Fruit fly (Drosophila melanogaster) whole organism, embryonic: ENCODE data around the gene Duox.

Experiments
- Atf6 ChIP-seq: fragments of 200-800 bp; sonication (Bioruptor generic); IDR thresholded peaks from 2 replicates; pipeline ENCODE4 v1.3.6; 2022; ENCODE audit warnings: missing biosample characterization, missing genetic modification characterization
- CG10267 ChIP-seq: fragments of 200-800 bp; sonication (Bioruptor generic); optimal IDR thresholded peaks from 2 replicates; lab custom pipeline; 2018; ENCODE audit warnings: missing biosample characterization, mild to moderate bottlenecking, missing genetic modification characterization, moderate library complexity
- CG10979 ChIP-seq: fragments of 200-800 bp; sonication (Bioruptor generic); optimal IDR thresholded peaks from 2 replicates; lab custom pipeline; 2018; ENCODE audit warnings: missing biosample characterization, mild to moderate bottlenecking, missing genetic modification characterization, moderate library complexity
- CG11560 ChIP-seq: fragments of 200-800 bp; sonication (Bioruptor generic); IDR thresholded peaks from 3 replicates; pipeline ENCODE4 v1.3.6; 2022; ENCODE audit warnings: missing biosample characterization, missing genetic modification characterization
- CG12236 ChIP-seq: fragments of 200-800 bp; sonication (Bioruptor generic); optimal IDR thresholded peaks from 2 replicates; lab custom pipeline; 2016; ENCODE audit warnings: missing biosample characterization, missing genetic modification characterization
- CG12769 ChIP-seq: fragments of 200-800 bp; sonication (Bioruptor generic); optimal IDR thresholded peaks from 2 replicates; lab custom pipeline; 2019; ENCODE audit warnings: missing biosample characterization, mild to moderate bottlenecking, missing genetic modification characterization, moderate library complexity
- CG15269 ChIP-seq: fragments of 200-800 bp; sonication (Bioruptor generic); optimal IDR thresholded peaks from 2 replicates; lab custom pipeline; 2018; ENCODE audit warnings: missing biosample characterization, mild to moderate bottlenecking, missing genetic modification characterization, moderate library complexity
- CG1602 ChIP-seq: fragments of 200-800 bp; sonication (Bioruptor generic); optimal IDR thresholded peaks from 3 replicates; lab custom pipeline; 2016; ENCODE audit warnings: missing biosample characterization, missing genetic modification characterization
- CG16813 ChIP-seq: fragments of 200-800 bp; sonication (Bioruptor generic); IDR thresholded peaks from 3 replicates; pipeline ENCODE4 v1.3.6; 2022; ENCODE audit warnings: missing biosample characterization, missing genetic modification characterization; ENCODE audit not compliant: partially characterized antibody
- CG17612 ChIP-seq: fragments of 200-800 bp; sonication (Bioruptor generic); IDR thresholded peaks from 2 replicates; pipeline ENCODE4 v1.3.6; 2022; ENCODE audit warnings: missing biosample characterization, missing genetic modification characterization
- CG17802 ChIP-seq: fragments of 200-800 bp; sonication (Bioruptor generic); optimal IDR thresholded peaks from 2 replicates; lab custom pipeline; 2018; ENCODE audit warnings: missing biosample characterization, mild to moderate bottlenecking, missing genetic modification characterization, moderate library complexity
- CG17829 ChIP-seq: fragments of 200-800 bp; optimal IDR thresholded peaks from 2 replicates; lab custom pipeline; 2019; ENCODE audit warnings: missing biosample characterization, mild to moderate bottlenecking, missing genetic modification characterization, moderate library complexity
- CG18262 ChIP-seq: fragments of 200-800 bp; optimal IDR thresholded peaks from 3 replicates; lab custom pipeline; 2019; ENCODE audit warnings: missing biosample characterization, mild to moderate bottlenecking, missing genetic modification characterization, moderate library complexity
- CG18599 ChIP-seq: fragments of 200-800 bp; sonication (Bioruptor generic); optimal IDR thresholded peaks from 3 replicates; lab custom pipeline; 2017; ENCODE audit warnings: missing biosample characterization, missing genetic modification characterization, mild to moderate bottlenecking, moderate library complexity, missing genetic modification reagents
- CG2889 ChIP-seq: fragments of 200-800 bp; sonication (Bioruptor generic); IDR thresholded peaks from 3 replicates; pipeline ENCODE4 v1.3.6; 2022; ENCODE audit warnings: missing biosample characterization, missing genetic modification characterization
- CG30020 ChIP-seq: fragments of 200-800 bp; optimal IDR thresholded peaks from 2 replicates; lab custom pipeline; 2019; ENCODE audit warnings: missing biosample characterization, mild to moderate bottlenecking, missing genetic modification characterization, moderate library complexity
- CG30403 ChIP-seq: fragments of 200-800 bp; sonication (Bioruptor generic); optimal IDR thresholded peaks from 3 replicates; lab custom pipeline; 2016; ENCODE audit warnings: missing biosample characterization, missing genetic modification characterization
- CG32767 ChIP-seq: fragments of 200-800 bp; sonication (Bioruptor generic); IDR thresholded peaks from 2 replicates; pipeline ENCODE4 v1.3.6; 2022; ENCODE audit warnings: missing biosample characterization, missing genetic modification characterization
- CG32772 ChIP-seq: fragments of 200-800 bp; sonication (Bioruptor generic); IDR thresholded peaks from 2 replicates; pipeline ENCODE4 v1.3.6; 2022; ENCODE audit warnings: missing biosample characterization, missing genetic modification characterization
- CG3995 ChIP-seq: fragments of 200-800 bp; sonication (Bioruptor generic); optimal IDR thresholded peaks from 3 replicates; lab custom pipeline; 2016; ENCODE audit warnings: missing biosample characterization, missing genetic modification characterization
- CG4282 ChIP-seq: fragments of 200-800 bp; sonication (Bioruptor generic); optimal IDR thresholded peaks from 2 replicates; lab custom pipeline; 2016; ENCODE audit warnings: missing biosample characterization, missing genetic modification characterization
- CG4360 ChIP-seq: fragments of 200-800 bp; sonication (Bioruptor generic); IDR thresholded peaks from 2 replicates; pipeline ENCODE4 v1.3.6; 2022; ENCODE audit warnings: missing biosample characterization, missing genetic modification characterization
- CG5180 ChIP-seq: fragments of 200-800 bp; sonication (Bioruptor generic); optimal IDR thresholded peaks from 3 replicates; lab custom pipeline; 2017; ENCODE audit warnings: missing biosample characterization, missing genetic modification characterization, mild to moderate bottlenecking, moderate library complexity, missing genetic modification reagents
- CG6272 ChIP-seq: fragments of 200-800 bp; sonication (Bioruptor generic); IDR thresholded peaks from 2 replicates; pipeline ENCODE4 v1.3.6; 2022; ENCODE audit warnings: missing biosample characterization, missing genetic modification characterization
- CG6854 ChIP-seq: fragments of 200-800 bp; sonication (Bioruptor generic); optimal IDR thresholded peaks from 3 replicates; lab custom pipeline; 2017; ENCODE audit warnings: missing biosample characterization, mild to moderate bottlenecking, missing genetic modification characterization
- Camta ChIP-seq: fragments of 200-800 bp; sonication (Bioruptor generic); optimal IDR thresholded peaks from 2 replicates; lab custom pipeline; 2016; ENCODE audit warnings: missing biosample characterization, missing genetic modification characterization
- Chrac-16 ChIP-seq: fragments of 200-800 bp; sonication (Bioruptor generic); optimal IDR thresholded peaks from 3 replicates; lab custom pipeline; 2016; ENCODE audit warnings: missing biosample characterization, missing genetic modification characterization
- E2f1 ChIP-seq: fragments of 200-800 bp; sonication (Bioruptor generic); IDR thresholded peaks from 2 replicates; pipeline ENCODE4 v1.3.6; 2022; ENCODE audit warnings: missing biosample characterization, missing genetic modification characterization
- Hand ChIP-seq: fragments of 200-800 bp; sonication (Bioruptor generic); optimal IDR thresholded peaks from 2 replicates; lab custom pipeline; 2017; ENCODE audit warnings: mild to moderate bottlenecking, missing biosample characterization, missing genetic modification reagents, missing genetic modification characterization
- Lim3 ChIP-seq: fragments of 200-800 bp; sonication (Bioruptor generic); IDR thresholded peaks from 2 replicates; pipeline ENCODE4 v1.3.6; 2022; ENCODE audit warnings: missing biosample characterization, missing genetic modification characterization
- MBD-R2 ChIP-seq: fragments of 200-800 bp; sonication (Bioruptor generic); IDR thresholded peaks from 2 replicates; pipeline ENCODE4 v1.3.6; 2022; ENCODE audit warnings: missing biosample characterization, missing genetic modification characterization
- NK7.1 ChIP-seq: fragments of 200-800 bp; sonication (Bioruptor generic); optimal IDR thresholded peaks from 3 replicates; lab custom pipeline; 2016; ENCODE audit warnings: missing biosample characterization, missing genetic modification characterization
- Rx ChIP-seq: fragments of 200-800 bp; sonication (Bioruptor generic); IDR thresholded peaks from 2 replicates; pipeline ENCODE4 v1.3.6; 2022; ENCODE audit warnings: missing biosample characterization, missing genetic modification characterization
- amos ChIP-seq: fragments of 200-800 bp; sonication (Bioruptor generic); IDR thresholded peaks from 2 replicates; pipeline ENCODE4 v1.3.6; 2022; ENCODE audit warnings: missing biosample characterization, missing genetic modification characterization; ENCODE audit not compliant: partially characterized antibody
- ase ChIP-seq: fragments of 200-800 bp; sonication (Bioruptor generic); IDR thresholded peaks from 3 replicates; pipeline ENCODE4 v1.3.6; 2022; ENCODE audit warnings: missing biosample characterization, missing genetic modification characterization
- ash1 ChIP-seq: fragments of 200-800 bp; sonication (Bioruptor generic); optimal IDR thresholded peaks from 2 replicates; lab custom pipeline; 2018; ENCODE audit warnings: missing biosample characterization, mild to moderate bottlenecking, missing genetic modification characterization
- cwo ChIP-seq: fragments of 200-800 bp; sonication (Bioruptor generic); optimal IDR thresholded peaks from 3 replicates; lab custom pipeline; 2017; ENCODE audit warnings: missing biosample characterization, missing genetic modification characterization, mild to moderate bottlenecking, moderate library complexity, missing genetic modification reagents
- danr ChIP-seq: fragments of 200-800 bp; sonication (Bioruptor generic); IDR thresholded peaks from 2 replicates; pipeline ENCODE4 v1.3.6; 2022; ENCODE audit warnings: missing biosample characterization, missing genetic modification characterization
- disco-r ChIP-seq: fragments of 200-800 bp; sonication (Bioruptor generic); optimal IDR thresholded peaks from 2 replicates; lab custom pipeline; 2016; ENCODE audit warnings: missing biosample characterization, missing genetic modification characterization
- dmrt99B ChIP-seq: fragments of 200-800 bp; sonication (Bioruptor generic); optimal IDR thresholded peaks from 2 replicates; lab custom pipeline; 2018; ENCODE audit warnings: missing biosample characterization, mild to moderate bottlenecking, missing genetic modification characterization, moderate library complexity
- exex ChIP-seq: fragments of 200-800 bp; sonication (Bioruptor generic); optimal IDR thresholded peaks from 4 replicates; lab custom pipeline; 2018; ENCODE audit warnings: missing biosample characterization, mild to moderate bottlenecking, missing genetic modification characterization, moderate library complexity
- ind ChIP-seq: fragments of 200-800 bp; sonication (Bioruptor generic); optimal IDR thresholded peaks from 3 replicates; lab custom pipeline; 2016; ENCODE audit warnings: missing biosample characterization, missing genetic modification characterization
- jing ChIP-seq: fragments of 200-800 bp; sonication (Bioruptor generic); optimal IDR thresholded peaks from 2 replicates; lab custom pipeline; 2018; ENCODE audit warnings: missing biosample characterization, mild to moderate bottlenecking, missing genetic modification characterization
- mld ChIP-seq: fragments of 200-800 bp; sonication (Bioruptor generic); IDR thresholded peaks from 3 replicates; pipeline ENCODE4 v1.3.6; 2022; ENCODE audit warnings: missing biosample characterization, missing genetic modification characterization; ENCODE audit not compliant: partially characterized antibody
- peb ChIP-seq: fragments of 200-800 bp; sonication (Bioruptor generic); IDR thresholded peaks from 2 replicates; pipeline ENCODE4 v1.3.6; 2022; ENCODE audit warnings: missing biosample characterization, missing genetic modification characterization
- psq ChIP-seq: fragments of 200-800 bp; sonication (Bioruptor generic); optimal IDR thresholded peaks from 2 replicates; lab custom pipeline; 2017; ENCODE audit warnings: missing biosample characterization, missing genetic modification characterization
- stc ChIP-seq: fragments of 200-800 bp; sonication (Bioruptor generic); IDR thresholded peaks from 2 replicates; pipeline ENCODE4 v1.3.6; 2022; ENCODE audit warnings: missing biosample characterization, missing genetic modification characterization
- tna ChIP-seq: fragments of 200-800 bp; sonication (Bioruptor generic); IDR thresholded peaks from 2 replicates; pipeline ENCODE4 v1.3.6; 2022; ENCODE audit warnings: missing biosample characterization, missing genetic modification characterization; ENCODE audit not compliant: partially characterized antibody
- wek ChIP-seq: fragments of 200-800 bp; sonication (Bioruptor generic); optimal IDR thresholded peaks from 3 replicates; lab custom pipeline; 2018; ENCODE audit warnings: missing biosample characterization, mild to moderate bottlenecking, missing genetic modification characterization, moderate library complexity
- yki ChIP-seq: fragments of >200 bp; optimal IDR thresholded peaks from 3 replicates; lab custom pipeline; 2018

Duox gene

dm6 chr2L:2800956-2801776 lies 28.9 kb downstream of the Duox start:
- no peak for TF ChIP-seq tna (GFP tag; lab: Robert Waterston, UW)
- TF ChIP-seq MBD-R2 (GFP tag; lab: Robert Waterston, UW) = no peak
- no peak for TF ChIP-seq CG17829 (tag; lab: Kevin White, UChicago)
- no peak for TF ChIP-seq CG10979
- TF ChIP-seq NK7.1 (GFP tag; lab: Kevin White, UChicago) = no peak
- no peak for TF ChIP-seq Chrac-16 (GFP tag; lab: Kevin White, UChicago)
- no peak for TF ChIP-seq CG32772
- TF ChIP-seq E2f1 (GFP tag; lab: Robert Waterston, UW) = no peak
- no peak for TF ChIP-seq ind (GFP tag; lab: Kevin White, UChicago)
- TF ChIP-seq CG18262 (tag; lab: Kevin White, UChicago) = no peak
- TF ChIP-seq CG4282 (GFP tag; lab: Kevin White, UChicago) = no peak
- no peak for TF ChIP-seq CG30020 (tag; lab: Kevin White, UChicago)
- TF ChIP-seq CG18599 = peak; percentile 44
- TF ChIP-seq CG4360 (GFP tag; lab: Robert Waterston, UW) = no peak
- no peak for TF ChIP-seq dmrt99B (tag; lab: Kevin White, UChicago)
- TF ChIP-seq Atf6 (GFP tag; lab: Robert Waterston, UW) = no peak
- no peak for TF ChIP-seq disco-r (GFP tag; lab: Kevin White, UChicago)
- TF ChIP-seq CG32767 = no peak
- no peak for TF ChIP-seq Camta
- TF ChIP-seq Rx (GFP tag; lab: Robert Waterston, UW) = no peak
- TF ChIP-seq CG17612 (GFP tag; lab: Robert Waterston, UW) = no peak
- no peak for TF ChIP-seq mld (GFP tag; lab: Robert Waterston, UW)
- TF ChIP-seq cwo (GFP tag; lab: Kevin White, UChicago) = peak; percentile 83
- TF ChIP-seq CG5180 = peak; percentile 11
- TF ChIP-seq exex = peak; percentile 93
- no peak for TF ChIP-seq CG17802 (tag; lab: Kevin White, UChicago)
- no peak for TF ChIP-seq CG6854
- TF ChIP-seq CG10267 (tag; lab: Kevin White, UChicago) = no peak
- no peak for TF ChIP-seq danr
- TF ChIP-seq Hand (GFP tag; lab: Kevin White, UChicago) = no peak
- peak; percentile 47 for TF ChIP-seq CG12769 (tag; lab: Kevin White, UChicago)
- TF ChIP-seq stc = no peak
- no peak for TF ChIP-seq wek (GFP tag; lab: Kevin White, UChicago)
- no peak for TF ChIP-seq CG2889 (GFP tag; lab: Robert Waterston, UW)
- TF ChIP-seq CG16813 = no peak
- peak; percentile 63; the same call in 1 of the 2 replicates for TF ChIP-seq Lim3 (GFP tag; lab: Robert Waterston, UW)
- TF ChIP-seq jing (GFP tag; lab: Kevin White, UChicago) = no peak
- TF ChIP-seq peb (GFP tag; lab: Robert Waterston, UW) = no peak
- TF ChIP-seq CG30403 = no peak
- TF ChIP-seq ase (GFP tag; lab: Robert Waterston, UW) = no peak
- TF ChIP-seq CG3995 (GFP tag; lab: Kevin White, UChicago) = peak; percentile 66
- no peak for TF ChIP-seq ash1
- no peak for TF ChIP-seq psq (GFP tag; lab: Kevin White, UChicago)
- no peak for TF ChIP-seq CG15269 (tag; lab: Kevin White, UChicago)
- TF ChIP-seq CG1602 (GFP tag; lab: Kevin White, UChicago) = no peak
- TF ChIP-seq CG12236 (GFP tag; lab: Kevin White, UChicago) = no peak
- TF ChIP-seq CG6272 (GFP tag; lab: Robert Waterston, UW) = no peak
- TF ChIP-seq CG11560 = no peak
- no peak for TF ChIP-seq amos
- no peak for TF ChIP-seq yki
